Worm (Caenorhabditis elegans) whole organism, early embryonic: Measurements from ENCODE around the gene oac-54.

ENCODE experiments used
- ama-1 ChIP-seq: fragments of 150-350 bp; optimal IDR thresholded peaks from 2 replicates; lab custom pipeline; 2014
- ceh-13 ChIP-seq: fragments of 200-800 bp; sonication (Bioruptor generic); optimal IDR thresholded peaks from 2 replicates; lab custom pipeline; 2018; ENCODE audit warnings: mild to moderate bottlenecking, missing genetic modification characterization, missing compliant biosample characterization
- ceh-36 ChIP-seq: sonication (generic microtip); optimal IDR thresholded peaks from 2 replicates; lab custom pipeline; 2016; ENCODE audit warnings: missing genetic modification characterization, inconsistent platforms, missing compliant biosample characterization
- flt-1 ChIP-seq: fragments of 200-800 bp; sonication (Bioruptor generic); IDR thresholded peaks from 2 replicates; pipeline ENCODE4 v1.3.6; 2022; ENCODE audit warnings: missing genetic modification characterization, missing compliant biosample characterization
- hmg-4 ChIP-seq: fragments of 200-800 bp; sonication (Bioruptor generic); optimal IDR thresholded peaks from 2 replicates; lab custom pipeline; 2018; ENCODE audit warnings: mild to moderate bottlenecking, missing genetic modification characterization, missing compliant biosample characterization
- hnd-1 ChIP-seq: sonication (generic microtip); optimal IDR thresholded peaks from 2 replicates; lab custom pipeline; 2016; ENCODE audit warnings: missing genetic modification characterization, missing compliant biosample characterization
- pes-1 ChIP-seq: fragments of 200-800 bp; sonication (Bioruptor generic); IDR thresholded peaks from 2 replicates; pipeline ENCODE4 v1.3.6; 2022; ENCODE audit warnings: missing genetic modification reagents, missing genetic modification characterization, missing compliant biosample characterization
- scrt-1 ChIP-seq: fragments of 200-800 bp; sonication (Bioruptor generic); IDR thresholded peaks from 2 replicates; pipeline ENCODE4 v1.3.6; 2022; ENCODE audit warnings: missing genetic modification characterization, missing compliant biosample characterization
- sea-1 ChIP-seq: fragments of 200-800 bp; sonication (Bioruptor generic); conservative IDR thresholded peaks from 2 replicates; pipeline ENCODE4 v1.3.6; 2022; ENCODE audit warnings: missing genetic modification characterization, missing compliant biosample characterization
- tbx-37 ChIP-seq: fragments of 200-800 bp; sonication (Bioruptor generic); conservative IDR thresholded peaks from 2 replicates; pipeline ENCODE4 v1.3.6; 2022; ENCODE audit warnings: missing genetic modification reagents, missing genetic modification characterization, missing compliant biosample characterization
- tra-4 ChIP-seq: sonication (generic microtip); optimal IDR thresholded peaks from 2 replicates; lab custom pipeline; 2017; ENCODE audit warnings: missing genetic modification characterization, missing compliant biosample characterization

DNA sequence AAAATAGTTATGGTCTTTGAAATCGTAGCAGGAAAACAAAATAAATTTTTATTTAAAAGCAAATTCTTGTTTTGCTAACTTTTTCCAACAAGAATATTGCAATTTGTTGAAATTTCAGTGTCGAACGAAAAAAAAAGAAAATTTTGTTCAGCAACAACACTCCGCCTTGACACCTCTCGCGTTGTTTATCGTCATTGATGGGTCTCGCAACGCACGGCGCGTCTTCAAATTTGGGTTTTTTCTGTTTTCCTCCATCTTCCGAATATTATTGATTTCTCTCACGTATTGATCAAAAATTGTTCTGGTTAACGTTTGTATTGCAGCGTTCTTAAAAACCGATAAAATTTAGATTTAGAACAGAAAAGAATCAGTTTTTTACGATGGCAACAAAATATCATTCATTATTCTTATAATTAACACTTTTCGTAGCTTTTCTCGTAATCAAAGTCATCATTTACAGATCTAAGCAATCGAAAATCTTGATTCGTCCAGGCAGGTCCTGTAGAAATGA is 11.6 kb downstream of the oac-54 start, which contains the start of gene dpl-1:
- TF ChIP-seq tbx-37 (GFP tag; lab: Robert Waterston, UW) (no peak), ceh-36 (tag; lab: Kevin White, UChicago) (no peak), ceh-13 (GFP tag; lab: Kevin White, UChicago) (no peak), tra-4 (tag; lab: Kevin White, UChicago) (no peak), sea-1 (GFP tag; lab: Robert Waterston, UW) (no peak), ama-1 (no peak), pes-1 (GFP tag; lab: Robert Waterston, UW) (no peak), hnd-1 (tag; lab: Kevin White, UChicago) (no peak), hmg-4 (GFP tag; lab: Kevin White, UChicago) (no peak), scrt-1 (GFP tag; lab: Robert Waterston, UW) (no peak), flt-1 (no peak)
